Fruit fly (Drosophila melanogaster) whole organism, pupa: Measurements from ENCODE around the gene CG31792.
A peak's percentile ranks its signal among the peaks of the same experiment; 100 is the strongest.

Experiments used
- CG10348 ChIP-seq: fragments of 200-800 bp; sonication (Bioruptor generic); IDR thresholded peaks from 2 replicates; pipeline ENCODE4 v1.3.6; 2022; ENCODE audit warnings: missing biosample characterization, missing genetic modification characterization
- CG13204 ChIP-seq: fragments of 200-800 bp; sonication (Bioruptor generic); optimal IDR thresholded peaks from 2 replicates; lab custom pipeline; 2018; ENCODE audit warnings: missing biosample characterization, mild to moderate bottlenecking, missing genetic modification characterization, moderate library complexity
- CG17806 ChIP-seq: fragments of 200-800 bp; sonication (Bioruptor generic); optimal IDR thresholded peaks from 2 replicates; lab custom pipeline; 2018; ENCODE audit warnings: missing biosample characterization, mild to moderate bottlenecking, missing genetic modification characterization, moderate library complexity
- CG32121 ChIP-seq: fragments of 200-800 bp; sonication (Bioruptor generic); IDR thresholded peaks from 2 replicates; pipeline ENCODE4 v1.3.6; 2022; ENCODE audit warnings: missing biosample characterization, missing genetic modification characterization
- CG34367 ChIP-seq: fragments of 200-800 bp; sonication (Bioruptor generic); optimal IDR thresholded peaks from 2 replicates; lab custom pipeline; 2018; ENCODE audit warnings: missing biosample characterization, mild to moderate bottlenecking, missing genetic modification characterization
- CG4496 ChIP-seq: fragments of 200-800 bp; sonication (Bioruptor generic); IDR thresholded peaks from 3 replicates; pipeline ENCODE4 v1.3.6; 2022; ENCODE audit warnings: missing biosample characterization, missing genetic modification characterization
- CG8301 ChIP-seq: fragments of 200-800 bp; sonication (Bioruptor generic); optimal IDR thresholded peaks from 2 replicates; lab custom pipeline; 2018; ENCODE audit warnings: missing biosample characterization, mild to moderate bottlenecking, missing genetic modification characterization
- EcR ChIP-seq: fragments of 200-800 bp; sonication (Bioruptor generic); optimal IDR thresholded peaks from 3 replicates; lab custom pipeline; 2019; ENCODE audit warnings: missing biosample characterization, missing genetic modification characterization, mild to moderate bottlenecking, moderate library complexity, missing genetic modification reagents
- Pif1A ChIP-seq: fragments of 200-800 bp; sonication (Bioruptor generic); optimal IDR thresholded peaks from 3 replicates; lab custom pipeline; 2016; ENCODE audit warnings: missing biosample characterization, missing genetic modification characterization
- Pif1B ChIP-seq: fragments of 200-800 bp; sonication (Bioruptor generic); optimal IDR thresholded peaks from 3 replicates; lab custom pipeline; 2016; ENCODE audit warnings: missing biosample characterization, missing genetic modification characterization
- Snoo ChIP-seq: fragments of 200-800 bp; sonication (Bioruptor generic); optimal IDR thresholded peaks from 3 replicates; lab custom pipeline; 2017; ENCODE audit warnings: missing biosample characterization, mild to moderate bottlenecking, missing genetic modification characterization, inconsistent platforms
- fd96Ca ChIP-seq: fragments of 200-800 bp; sonication (Bioruptor generic); IDR thresholded peaks from 3 replicates; pipeline ENCODE4 v1.3.6; 2022; ENCODE audit warnings: missing biosample characterization, missing genetic modification characterization

dm6 chr2L:19011895-19012645 lies 14.8 kb downstream of the CG31792 start:
- TF ChIP-seq CG13204 (GFP tag; lab: Kevin White, UChicago): peak; percentile 61
- TF ChIP-seq CG32121 (GFP tag; lab: Robert Waterston, UW): peak; percentile 76
- TF ChIP-seq CG10348 (GFP tag; lab: Robert Waterston, UW): peak; percentile 32; the same call in 1 of the 2 replicates
- peak; percentile 81 for TF ChIP-seq fd96Ca (GFP tag; lab: Robert Waterston, UW)
- peak; percentile 76 for TF ChIP-seq Pif1A (GFP tag; lab: Kevin White, UChicago)
- TF ChIP-seq CG4496 (GFP tag; lab: Robert Waterston, UW): peak; percentile 67; the same call in 2 of the 3 replicates
- TF ChIP-seq EcR (GFP tag; lab: Kevin White, UChicago): no peak
- TF ChIP-seq CG34367 (tag; lab: Kevin White, UChicago): peak; percentile 75
- peak; percentile 42 for TF ChIP-seq Pif1B
- TF ChIP-seq CG17806 (tag; lab: Kevin White, UChicago): peak; percentile 74
- TF ChIP-seq Snoo (tag; lab: Kevin White, UChicago): peak; percentile 48
- peak; percentile 61 for TF ChIP-seq CG8301 (tag; lab: Kevin White, UChicago)
